Worm (Caenorhabditis elegans): Measurements from ENCODE around the gene unc-83.

DNA sequence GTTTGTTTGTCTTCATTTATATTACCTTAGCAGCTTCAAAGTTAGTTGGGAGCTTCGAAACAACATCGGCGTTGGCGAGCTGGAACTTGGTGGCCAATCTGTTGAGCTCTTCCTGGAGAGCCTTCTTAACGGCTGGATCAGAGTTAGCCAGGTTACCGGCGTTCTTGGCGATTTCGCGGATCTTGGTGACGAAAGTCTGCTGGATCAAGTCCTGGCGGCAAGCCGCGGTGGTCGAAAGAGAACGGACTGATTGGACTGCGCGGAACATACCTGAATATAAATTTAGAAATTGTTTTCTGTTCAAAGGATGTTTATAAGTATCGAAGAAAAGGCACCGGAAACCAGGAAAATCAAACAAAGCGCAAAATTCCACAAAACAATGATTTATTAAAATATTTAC is 38.0 kb upstream of the unc-83 start, which contains the start of gene atp-4:
- TF ChIP-seq lsl-1 (GFP tag; optimal IDR thresholded peaks at IDR 0.05) = no peak
- no peak for TF ChIP-seq madf-10 (tag; optimal IDR thresholded peaks at IDR 0.05)
- TF ChIP-seq ztf-22 (GFP tag; optimal IDR thresholded peaks at IDR 0.05) = no peak
- no peak for TF ChIP-seq nfya-2 (GFP tag; IDR thresholded peaks at IDR 0.05)
- TF ChIP-seq aptf-2 (GFP tag; conservative IDR thresholded peaks at IDR 0.05) = no peak
- TF ChIP-seq athp-1 (tag; optimal IDR thresholded peaks at IDR 0.05) = no peak
- no peak for TF ChIP-seq efl-1 (GFP tag; optimal IDR thresholded peaks at IDR 0.05)
- no peak for TF ChIP-seq ama-1 (optimal IDR thresholded peaks at IDR 0.05)
- TF ChIP-seq ama-1 (GFP tag; optimal IDR thresholded peaks at IDR 0.05) = peak in 1 of 2 experiments; percentile 20
- TF ChIP-seq nhr-27 (tag; optimal IDR thresholded peaks at IDR 0.05) = no peak
- no peak for TF ChIP-seq dpl-1 (GFP tag; optimal IDR thresholded peaks at IDR 0.05)
- no peak for TF ChIP-seq hlh-12 (tag; optimal IDR thresholded peaks at IDR 0.05)
- no peak for TF ChIP-seq snpc-4 (GFP tag; optimal IDR thresholded peaks at IDR 0.05)
- TF ChIP-seq snpc-4 (tag; optimal IDR thresholded peaks at IDR 0.05) = no peak

Measured in whole organism, young adult.